Fruit fly (Drosophila melanogaster): ENCODE data around the gene CG33777.

CG33777 gene

DNA sequence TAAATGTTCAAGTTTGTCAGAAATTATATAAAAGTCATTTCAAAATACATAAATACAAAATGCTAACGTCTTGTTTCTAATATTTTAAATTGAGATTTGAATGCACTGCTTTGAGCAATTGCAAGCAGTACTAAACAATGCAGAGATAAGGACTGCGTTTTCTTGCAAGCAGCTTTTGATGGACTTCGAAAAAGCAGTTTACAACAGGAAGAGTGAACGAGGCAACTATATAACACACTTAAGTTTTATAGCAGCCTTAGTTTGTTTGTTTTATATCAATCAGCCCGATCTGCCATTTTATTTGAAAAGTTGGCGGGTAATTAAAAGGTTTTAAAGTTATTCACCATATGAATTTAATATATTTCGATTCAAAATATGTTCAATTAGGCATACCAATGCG, 1.6 kb downstream of the CG33777 start (continued):
- TF ChIP-seq jumu (GFP tag; optimal IDR thresholded peaks at IDR 0.05) (no peak), CG1602 (GFP tag; optimal IDR thresholded peaks at IDR 0.05) (no peak), sug (tag; optimal IDR thresholded peaks at IDR 0.05) (peak; percentile 12), Atf-2 (GFP tag; optimal IDR thresholded peaks at IDR 0.05) (no peak), ash1 (GFP tag; optimal IDR thresholded peaks at IDR 0.05) (no peak), Ets65A (GFP tag) (peak; percentile 99), z (GFP tag; IDR thresholded peaks at IDR 0.05) (no peak), sob (GFP tag; IDR thresholded peaks at IDR 0.05) (peak; percentile 32; the same call in 1 of the 2 replicates), slp2 (GFP tag; optimal IDR thresholded peaks at IDR 0.05) (no peak), trem (tag; optimal IDR thresholded peaks at IDR 0.05) (peak; percentile 25), CHES-1-like (GFP tag; optimal IDR thresholded peaks at IDR 0.05) (peak; percentile 14), CG17361 (GFP tag; IDR thresholded peaks at IDR 0.05) (peak; percentile 34; the same call in 1 of the 3 replicates), CG17612 (GFP tag; IDR thresholded peaks at IDR 0.05) (no peak), odd (GFP tag; optimal IDR thresholded peaks at IDR 0.05) (no peak), Mad (GFP tag; optimal IDR thresholded peaks at IDR 0.05) (peak; percentile 17), hb (GFP tag; IDR thresholded peaks at IDR 0.05; ENCODE audit: partially characterized antibody) (no peak), fru (optimal IDR thresholded peaks at IDR 0.05) (no peak), Eip74EF (GFP tag; optimal IDR thresholded peaks at IDR 0.05) (peak in 1 of 2 experiments; percentile 30), nerfin-1 (tag; optimal IDR thresholded peaks at IDR 0.05) (no peak), gcm (GFP tag; optimal IDR thresholded peaks at IDR 0.05) (no peak), CG1529 (GFP tag; optimal IDR thresholded peaks at IDR 0.05) (no peak), gcm2 (GFP tag; optimal IDR thresholded peaks at IDR 0.05) (no peak), CG9727 (GFP tag; optimal IDR thresholded peaks at IDR 0.05) (no peak), unpg (GFP tag; optimal IDR thresholded peaks at IDR 0.05) (no peak), CG13424 (tag; optimal IDR thresholded peaks at IDR 0.05) (no peak), zfh1 (GFP tag; IDR thresholded peaks at IDR 0.05) (no peak), Ets97D (GFP tag; optimal IDR thresholded peaks at IDR 0.05) (peak; percentile 69), dm (GFP tag; optimal IDR thresholded peaks at IDR 0.05) (peak; percentile 7), Lhr (GFP tag; optimal IDR thresholded peaks at IDR 0.05) (peak; percentile 83), CG8281 (tag; optimal IDR thresholded peaks at IDR 0.05) (no peak), gem (tag; optimal IDR thresholded peaks at IDR 0.05) (no peak), croc (GFP tag; conservative IDR thresholded peaks at IDR 0.05) (no peak), mam (GFP tag; optimal IDR thresholded peaks at IDR 0.05) (peak; percentile 26), CG15514 (GFP tag; optimal IDR thresholded peaks at IDR 0.05) (no peak), CG33557 (GFP tag; optimal IDR thresholded peaks at IDR 0.05) (no peak), CG3847 (GFP tag; IDR thresholded peaks at IDR 0.05) (peak; percentile 40), dmrt99B (tag; optimal IDR thresholded peaks at IDR 0.05) (no peak), ken (GFP tag; IDR thresholded peaks at IDR 0.05) (no peak), tgo (GFP tag; IDR thresholded peaks at IDR 0.05) (no peak), dan (GFP tag; IDR thresholded peaks at IDR 0.05) (no peak), knrl (GFP tag; IDR thresholded peaks at IDR 0.05; ENCODE audit: partially characterized antibody) (peak; percentile 53; the same call in 1 of the 3 replicates), TFAM (GFP tag; optimal IDR thresholded peaks at IDR 0.05) (no peak), rib (GFP tag; IDR thresholded peaks at IDR 0.05) (no peak), CrebB (tag; optimal IDR thresholded peaks at IDR 0.05) (no peak), zf30C (GFP tag; optimal IDR thresholded peaks at IDR 0.05) (no peak), abd-A (tag; optimal IDR thresholded peaks at IDR 0.05) (no peak), Mrtf (GFP tag; IDR thresholded peaks at IDR 0.05) (no peak), mld (GFP tag; IDR thresholded peaks at IDR 0.05; ENCODE audit: partially characterized antibody) (no peak), Hsf (GFP tag; optimal IDR thresholded peaks at IDR 0.05) (no peak), CG6654 (GFP tag; optimal IDR thresholded peaks at IDR 0.05) (no peak), CoRest (tag; optimal IDR thresholded peaks at IDR 0.05) (peak; percentile 79), CG2889 (GFP tag; IDR thresholded peaks at IDR 0.05) (no peak)

All from whole organism, embryonic.